Worm (Caenorhabditis elegans): Measurements from ENCODE around the gene C26B9.2.

DNA sequence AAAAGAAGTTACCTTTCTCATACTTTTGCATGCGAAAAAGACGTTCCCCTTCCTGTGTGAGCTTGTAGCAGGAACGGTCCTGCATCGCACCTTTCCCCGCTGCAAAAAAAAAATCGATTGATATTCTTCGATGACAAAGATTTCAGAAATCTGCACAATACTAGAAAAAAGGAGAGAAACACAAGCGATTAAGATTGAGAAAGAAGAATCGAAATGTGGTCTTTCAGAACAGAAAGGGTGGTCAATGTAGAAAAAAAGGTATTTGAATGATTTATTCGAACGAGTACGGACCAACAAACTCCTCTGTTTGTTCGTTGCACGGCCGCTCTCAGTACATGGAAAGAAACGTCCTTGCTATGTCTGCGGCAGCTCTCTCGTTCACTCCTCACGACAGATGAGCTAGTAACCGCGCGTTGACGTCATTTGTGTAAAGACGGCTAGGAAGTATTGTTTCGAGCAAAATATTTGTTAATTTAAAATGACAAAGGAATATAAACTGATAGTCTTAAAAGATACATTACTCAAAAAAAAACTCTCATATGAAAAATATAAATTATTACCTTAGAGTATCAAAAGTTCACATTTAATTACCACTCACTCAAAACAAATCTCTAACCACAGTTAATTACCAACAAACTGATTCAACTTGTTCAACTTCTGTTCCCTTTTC lies 41.9 kb upstream of the C26B9.2 start, which contains the start of gene ift-81:
- TF ChIP-seq lin-39 (tag; optimal IDR thresholded peaks at IDR 0.05) (no peak), unc-39 (tag; optimal IDR thresholded peaks at IDR 0.05) (no peak), nhr-6 (tag; optimal IDR thresholded peaks at IDR 0.05) (no peak), nhr-12 (tag; optimal IDR thresholded peaks at IDR 0.05) (no peak), zag-1 (tag; optimal IDR thresholded peaks at IDR 0.05) (no peak), skn-1 (tag; optimal IDR thresholded peaks at IDR 0.05) (no peak), nhr-237 (tag; optimal IDR thresholded peaks at IDR 0.05) (no peak), peb-1 (tag; optimal IDR thresholded peaks at IDR 0.05) (no peak), lin-13 (GFP tag; optimal IDR thresholded peaks at IDR 0.05) (peak; percentile 44)

Data from whole organism, L2 larva.